Fruit fly (Drosophila melanogaster): ENCODE measurements around the gene Ir94b.

The Ir94b gene

DNA sequence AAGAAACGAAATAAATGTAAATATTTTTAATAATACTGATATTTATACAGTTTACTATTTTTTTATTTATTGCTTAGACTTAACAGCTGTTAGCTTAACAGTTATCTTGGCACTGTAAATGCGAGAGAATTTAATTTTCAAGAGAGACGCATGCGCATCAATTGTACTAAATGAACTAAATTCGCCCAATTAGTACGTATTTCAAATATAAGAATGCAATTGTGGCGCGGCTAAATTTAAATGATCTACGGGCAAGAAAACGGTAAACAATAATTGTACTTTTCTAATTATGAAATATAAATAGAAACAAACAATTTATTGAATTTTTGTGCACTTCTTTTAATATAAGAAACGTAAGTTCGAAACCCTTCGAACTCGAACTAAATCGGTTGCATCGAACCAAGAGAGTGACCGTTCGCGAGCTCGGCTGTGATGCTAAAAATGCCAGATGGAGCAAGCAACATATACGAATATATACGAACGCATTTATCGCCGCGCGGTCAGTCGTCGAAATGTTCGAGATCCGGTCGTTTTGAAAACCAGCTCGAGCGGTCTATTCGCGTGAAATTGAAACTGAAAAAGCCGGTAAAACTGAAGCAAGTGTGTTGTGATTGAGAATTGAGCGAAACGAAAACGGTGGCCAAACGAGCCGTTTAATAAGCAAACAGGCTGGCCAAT, 16.4 kb upstream of the Ir94b start, which contains the start of gene SKIP (continued):
- peak; percentile 12 for TF ChIP-seq CG8944 (GFP tag; optimal IDR thresholded peaks at IDR 0.05)
- TF ChIP-seq CG4282 (GFP tag; optimal IDR thresholded peaks at IDR 0.05): no peak
- TF ChIP-seq Spps (tag; optimal IDR thresholded peaks at IDR 0.05): peak; percentile 22
- no peak for TF ChIP-seq crol (GFP tag; IDR thresholded peaks at IDR 0.05)
- no peak for TF ChIP-seq CG9215 (GFP tag; IDR thresholded peaks at IDR 0.05)
- TF ChIP-seq caup (GFP tag; optimal IDR thresholded peaks at IDR 0.05; ENCODE audit: severe bottlenecking): peak; percentile 76
- no peak for TF ChIP-seq p53 (GFP tag; optimal IDR thresholded peaks at IDR 0.05)
- TF ChIP-seq Doc3 (GFP tag; IDR thresholded peaks at IDR 0.05; ENCODE audit: partially characterized antibody): no peak
- TF ChIP-seq CG30403 (GFP tag; optimal IDR thresholded peaks at IDR 0.05): no peak
- peak; percentile 9 for TF ChIP-seq CTCF (GFP tag; optimal IDR thresholded peaks at IDR 0.05)
- TF ChIP-seq CG10543 (GFP tag; optimal IDR thresholded peaks at IDR 0.05): peak; percentile 22
- peak; percentile 52 for TF ChIP-seq CG3281 (GFP tag; optimal IDR thresholded peaks at IDR 0.05)
- no peak for TF ChIP-seq da (GFP tag; optimal IDR thresholded peaks at IDR 0.05)
- TF ChIP-seq lbe (GFP tag; optimal IDR thresholded peaks at IDR 0.05): no peak
- no peak for TF ChIP-seq CG2678 (tag; optimal IDR thresholded peaks at IDR 0.05)
- no peak for TF ChIP-seq klu (GFP tag; IDR thresholded peaks at IDR 0.05)
- TF ChIP-seq CG34376 (GFP tag; optimal IDR thresholded peaks at IDR 0.05): peak; percentile 14
- TF ChIP-seq CG2889 (GFP tag; IDR thresholded peaks at IDR 0.05): no peak
- TF ChIP-seq CG10209 (GFP tag; optimal IDR thresholded peaks at IDR 0.05): no peak
- no peak for TF ChIP-seq Sry-β (GFP tag; optimal IDR thresholded peaks at IDR 0.05)
- TF ChIP-seq zf30C (GFP tag; optimal IDR thresholded peaks at IDR 0.05): peak; percentile 35
- TF ChIP-seq nau (GFP tag; optimal IDR thresholded peaks at IDR 0.05): no peak
- TF ChIP-seq CG12104 (GFP tag; optimal IDR thresholded peaks at IDR 0.05): no peak
- no peak for TF ChIP-seq CG10366 (GFP tag; IDR thresholded peaks at IDR 0.05)
- TF ChIP-seq phol (tag; optimal IDR thresholded peaks at IDR 0.05): no peak
- TF ChIP-seq odd (GFP tag; optimal IDR thresholded peaks at IDR 0.05): no peak
- TF ChIP-seq Adf1 (GFP tag; IDR thresholded peaks at IDR 0.05): peak; percentile 30; the same call in 1 of the 2 replicates
- no peak for TF ChIP-seq croc (GFP tag; conservative IDR thresholded peaks at IDR 0.05)
- no peak for TF ChIP-seq corto (GFP tag; optimal IDR thresholded peaks at IDR 0.05)
- TF ChIP-seq HmgD (GFP tag; optimal IDR thresholded peaks at IDR 0.05): peak; percentile 13
- TF ChIP-seq E2f2 (GFP tag; IDR thresholded peaks at IDR 0.05): peak; percentile 70
- TF ChIP-seq CG17385 (GFP tag; optimal IDR thresholded peaks at IDR 0.05): peak; percentile 37
- no peak for TF ChIP-seq CG3726 (GFP tag; IDR thresholded peaks at IDR 0.05)
- TF ChIP-seq CG14965 (GFP tag; optimal IDR thresholded peaks at IDR 0.05; ENCODE audit: borderline replicate concordance): no peak
- peak; percentile 64 for TF ChIP-seq CG9797 (GFP tag; optimal IDR thresholded peaks at IDR 0.05)
- no peak for TF ChIP-seq H2.0 (GFP tag; IDR thresholded peaks at IDR 0.05)
- no peak for TF ChIP-seq CG7963 (GFP tag; IDR thresholded peaks at IDR 0.05; ENCODE audit: partially characterized antibody)
- peak; percentile 11 for TF ChIP-seq CG8388 (GFP tag; optimal IDR thresholded peaks at IDR 0.05)
- peak; percentile 35; the same call in 1 of the 2 replicates for TF ChIP-seq CG10321 (GFP tag; IDR thresholded peaks at IDR 0.05)
- no peak for TF ChIP-seq CG7271 (tag; optimal IDR thresholded peaks at IDR 0.05)
- TF ChIP-seq CG3847 (GFP tag; IDR thresholded peaks at IDR 0.05): no peak
- TF ChIP-seq cato (GFP tag; optimal IDR thresholded peaks at IDR 0.05; ENCODE audit: borderline replicate concordance): no peak
- no peak for TF ChIP-seq CG13424 (tag; optimal IDR thresholded peaks at IDR 0.05)
- no peak for TF ChIP-seq CG43689 (GFP tag; IDR thresholded peaks at IDR 0.05)
- TF ChIP-seq CG8924 (tag; optimal IDR thresholded peaks at IDR 0.05): peak; percentile 11
- TF ChIP-seq ken (GFP tag; IDR thresholded peaks at IDR 0.05): no peak
- TF ChIP-seq CG5953 (GFP tag; IDR thresholded peaks at IDR 0.05): peak; percentile 53; the same call in 1 of the 2 replicates
- TF ChIP-seq CG15269 (tag; optimal IDR thresholded peaks at IDR 0.05): peak; percentile 26
- TF ChIP-seq CG12219 (GFP tag; optimal IDR thresholded peaks at IDR 0.05): no peak
- TF ChIP-seq CG10462 (GFP tag; optimal IDR thresholded peaks at IDR 0.05): no peak

Measured in whole organism, embryonic.